Fruit fly (Drosophila melanogaster) whole organism, embryonic: ENCODE measurements around the gene CG1231.

Experiments
- CG11398 ChIP-seq: fragments of 200-800 bp; sonication (Bioruptor generic); optimal IDR thresholded peaks from 2 replicates; lab custom pipeline; 2016; ENCODE audit warnings: missing biosample characterization, missing genetic modification characterization
- CG1233 ChIP-seq: fragments of 200-800 bp; sonication (Bioruptor generic); optimal IDR thresholded peaks from 4 replicates; lab custom pipeline; 2018; ENCODE audit warnings: missing biosample characterization, mild to moderate bottlenecking, missing genetic modification characterization
- CG13123 ChIP-seq: fragments of 200-800 bp; sonication (Bioruptor generic); optimal IDR thresholded peaks from 2 replicates; lab custom pipeline; 2016; ENCODE audit warnings: missing biosample characterization, missing genetic modification characterization
- CG13624 ChIP-seq: fragments of 200-800 bp; sonication (Bioruptor generic); optimal IDR thresholded peaks from 2 replicates; lab custom pipeline; 2016; ENCODE audit warnings: missing biosample characterization, missing genetic modification characterization
- CG14441 ChIP-seq: fragments of 200-800 bp; sonication (Bioruptor generic); IDR thresholded peaks from 2 replicates; pipeline ENCODE4 v1.3.6; 2022; ENCODE audit warnings: missing biosample characterization, missing genetic modification characterization
- CG14860 ChIP-seq: fragments of 200-800 bp; sonication (Bioruptor generic); IDR thresholded peaks from 3 replicates; pipeline ENCODE4 v1.3.6; 2022; ENCODE audit warnings: missing biosample characterization, missing genetic modification characterization; ENCODE audit not compliant: partially characterized antibody
- CG14965 ChIP-seq: fragments of 200-800 bp; sonication (Bioruptor generic); optimal IDR thresholded peaks from 2 replicates; lab custom pipeline; 2016; ENCODE audit warnings: missing biosample characterization, missing genetic modification characterization, borderline replicate concordance
- CG15479 ChIP-seq: fragments of 200-800 bp; sonication (Bioruptor generic); optimal IDR thresholded peaks from 3 replicates; lab custom pipeline; 2019; ENCODE audit warnings: missing biosample characterization, mild to moderate bottlenecking, missing genetic modification characterization, moderate library complexity
- CG1647 ChIP-seq: fragments of 200-800 bp; sonication (Bioruptor generic); optimal IDR thresholded peaks from 3 replicates; lab custom pipeline; 2016; ENCODE audit warnings: missing biosample characterization, missing genetic modification characterization
- CG17186 ChIP-seq: fragments of 200-800 bp; sonication (Bioruptor generic); optimal IDR thresholded peaks from 3 replicates; lab custom pipeline; 2017; ENCODE audit warnings: missing biosample characterization, missing genetic modification reagents, missing genetic modification characterization
- CG30431 ChIP-seq: fragments of 200-800 bp; sonication (Bioruptor generic); optimal IDR thresholded peaks from 2 replicates; lab custom pipeline; 2017; ENCODE audit warnings: missing biosample characterization, missing genetic modification characterization
- CG42726 ChIP-seq: fragments of 200-800 bp; sonication (Bioruptor generic); IDR thresholded peaks from 2 replicates; pipeline ENCODE4 v1.3.6; 2022; ENCODE audit warnings: missing biosample characterization, missing genetic modification characterization; ENCODE audit not compliant: partially characterized antibody
- CG4617 ChIP-seq: fragments of 200-800 bp; sonication (Bioruptor generic); optimal IDR thresholded peaks from 3 replicates; lab custom pipeline; 2016; ENCODE audit warnings: missing biosample characterization, missing genetic modification characterization, borderline replicate concordance
- CG6791 ChIP-seq: fragments of 200-800 bp; sonication (Bioruptor generic); IDR thresholded peaks from 3 replicates; pipeline ENCODE4 v1.3.6; 2022; ENCODE audit warnings: missing biosample characterization, missing genetic modification characterization; ENCODE audit not compliant: partially characterized antibody
- CG8290 ChIP-seq, 3 experiments: fragments of 200-800 bp; sonication (Bioruptor generic); optimal IDR thresholded peaks; 2 replicates each; lab custom pipeline; 2016 to 2019; ENCODE audit warnings: missing biosample characterization in 3 of 3, missing genetic modification characterization in 3 of 3, mild to moderate bottlenecking in 2 of 3, moderate library complexity in 1 of 3
- CkIIα-i1 ChIP-seq: fragments of 200-800 bp; sonication (Bioruptor generic); IDR thresholded peaks from 2 replicates; pipeline ENCODE4 v1.3.6; 2022; ENCODE audit warnings: missing biosample characterization, missing genetic modification characterization
- CoRest ChIP-seq: fragments of 200-800 bp; sonication (Bioruptor generic); optimal IDR thresholded peaks from 3 replicates; lab custom pipeline; 2018; ENCODE audit warnings: missing biosample characterization, mild to moderate bottlenecking, missing genetic modification characterization, moderate library complexity
- CrebB ChIP-seq: fragments of 200-800 bp; sonication (Bioruptor generic); optimal IDR thresholded peaks from 3 replicates; lab custom pipeline; 2018; ENCODE audit warnings: missing biosample characterization, mild to moderate bottlenecking, missing genetic modification characterization
- Dek ChIP-seq: fragments of 200-800 bp; sonication (Bioruptor generic); optimal IDR thresholded peaks from 3 replicates; lab custom pipeline; 2019; ENCODE audit warnings: missing biosample characterization, mild to moderate bottlenecking, missing genetic modification characterization, moderate library complexity
- Dp ChIP-seq: fragments of 200-800 bp; sonication (Bioruptor generic); optimal IDR thresholded peaks from 2 replicates; lab custom pipeline; 2018; ENCODE audit warnings: missing biosample characterization, mild to moderate bottlenecking, missing genetic modification characterization, moderate library complexity
- Eip74EF ChIP-seq, 2 experiments: fragments of 200-800 bp in 1 of 2; fragments of >200 bp in 1 of 2; sonication (Bioruptor generic) in 1 of 2; optimal IDR thresholded peaks; 2 replicates each; lab custom pipeline; 2017 to 2019; ENCODE audit warnings: missing biosample characterization in 2 of 2, missing genetic modification characterization in 2 of 2, mild to moderate bottlenecking in 1 of 2, moderate library complexity in 1 of 2
- Ets65A ChIP-seq: fragments of 200-800 bp; sonication (Bioruptor generic); peaks from one replicate; lab custom pipeline; 2016; ENCODE audit warnings: missing biosample characterization, missing genetic modification characterization
- Ets97D ChIP-seq: fragments of 200-800 bp; sonication (Bioruptor generic); optimal IDR thresholded peaks from 3 replicates; lab custom pipeline; 2016; ENCODE audit warnings: missing biosample characterization, missing genetic modification characterization
- Fer3 ChIP-seq: fragments of 200-800 bp; sonication (Bioruptor generic); optimal IDR thresholded peaks from 2 replicates; lab custom pipeline; 2018; ENCODE audit warnings: missing biosample characterization, mild to moderate bottlenecking, missing genetic modification characterization, moderate library complexity
- Hr39 ChIP-seq: fragments of >200 bp; optimal IDR thresholded peaks from 2 replicates; lab custom pipeline; 2017
- Mrtf ChIP-seq: fragments of 200-800 bp; sonication (Bioruptor generic); IDR thresholded peaks from 3 replicates; pipeline ENCODE4 v1.3.6; 2022; ENCODE audit warnings: missing biosample characterization, missing genetic modification characterization
- NFAT ChIP-seq: fragments of 200-800 bp; sonication (Bioruptor generic); IDR thresholded peaks from 2 replicates; pipeline ENCODE4 v1.3.6; 2022; ENCODE audit warnings: missing biosample characterization, missing genetic modification characterization
- Oaz ChIP-seq: fragments of 200-800 bp; sonication (Bioruptor generic); IDR thresholded peaks from 2 replicates; pipeline ENCODE4 v1.3.6; 2022; ENCODE audit warnings: missing biosample characterization, missing genetic modification characterization
- Ptx1 ChIP-seq: fragments of 200-800 bp; sonication (Bioruptor generic); IDR thresholded peaks from 2 replicates; pipeline ENCODE4 v1.3.6; 2022; ENCODE audit warnings: missing biosample characterization, missing genetic modification characterization
- Side ChIP-seq: fragments of 200-800 bp; sonication (Bioruptor generic); optimal IDR thresholded peaks from 2 replicates; lab custom pipeline; 2016; ENCODE audit warnings: missing biosample characterization, missing genetic modification characterization
- Spps ChIP-seq: fragments of 200-800 bp; sonication (Bioruptor generic); optimal IDR thresholded peaks from 2 replicates; lab custom pipeline; 2018; ENCODE audit warnings: missing biosample characterization, mild to moderate bottlenecking, missing genetic modification characterization
- ap ChIP-seq: fragments of 200-800 bp; sonication (Bioruptor generic); IDR thresholded peaks from 2 replicates; pipeline ENCODE4 v1.3.6; 2022; ENCODE audit warnings: missing biosample characterization, missing genetic modification characterization
- bab2 ChIP-seq: fragments of 200-800 bp; sonication (Bioruptor generic); optimal IDR thresholded peaks from 2 replicates; lab custom pipeline; 2016; ENCODE audit warnings: missing biosample characterization, missing genetic modification characterization
- bsh ChIP-seq, 2 experiments: fragments of 200-800 bp; sonication (Bioruptor generic); optimal IDR thresholded peaks; 2 replicates each; lab custom pipeline; 2017 to 2018; ENCODE audit warnings: mild to moderate bottlenecking in 2 of 2, missing biosample characterization in 2 of 2, missing genetic modification characterization in 2 of 2, moderate library complexity in 1 of 2
- disco-r ChIP-seq: fragments of 200-800 bp; sonication (Bioruptor generic); optimal IDR thresholded peaks from 2 replicates; lab custom pipeline; 2016; ENCODE audit warnings: missing biosample characterization, missing genetic modification characterization
- esg ChIP-seq: fragments of 200-800 bp; sonication (Bioruptor generic); conservative IDR thresholded peaks from 2 replicates; pipeline ENCODE4 v1.3.6; 2022; ENCODE audit warnings: missing biosample characterization, missing genetic modification characterization
- eve ChIP-seq, 2 experiments: fragments of >200 bp; optimal IDR thresholded peaks; 2 replicates each; lab custom pipeline; 2017; ENCODE audit warnings: missing biosample characterization in 2 of 2, missing genetic modification characterization in 2 of 2
- her ChIP-seq: fragments of 200-800 bp; sonication (Bioruptor generic); optimal IDR thresholded peaks from 2 replicates; lab custom pipeline; 2016; ENCODE audit warnings: missing biosample characterization, missing genetic modification characterization
- ken ChIP-seq: fragments of 200-800 bp; sonication (Bioruptor generic); IDR thresholded peaks from 3 replicates; pipeline ENCODE4 v1.3.6; 2022; ENCODE audit warnings: missing biosample characterization, missing genetic modification characterization
- kni ChIP-seq: fragments of 200-800 bp; sonication (Bioruptor generic); optimal IDR thresholded peaks from 3 replicates; lab custom pipeline; 2017; ENCODE audit warnings: mild to moderate bottlenecking, missing biosample characterization, missing genetic modification reagents, missing genetic modification characterization
- lov ChIP-seq, 2 experiments: fragments of 200-800 bp in 1 of 2; fragments of >200 bp in 1 of 2; sonication (Bioruptor generic) in 1 of 2; IDR thresholded peaks in 1 of 2; optimal IDR thresholded peaks in 1 of 2; 2 replicates in 1 of 2; 3 replicates in 1 of 2; pipeline versions ENCODE4 v1.3.6 to Lab custom; 2017 to 2022; ENCODE audit warnings: missing biosample characterization in 1 of 2, missing genetic modification characterization in 1 of 2
- maf-S ChIP-seq: fragments of 200-800 bp; sonication (Bioruptor generic); optimal IDR thresholded peaks from 2 replicates; lab custom pipeline; 2016; ENCODE audit warnings: missing biosample characterization, missing genetic modification characterization
- mam ChIP-seq: fragments of 200-800 bp; sonication (Bioruptor generic); optimal IDR thresholded peaks from 3 replicates; lab custom pipeline; 2016; ENCODE audit warnings: missing biosample characterization, missing genetic modification characterization
- sens ChIP-seq: fragments of 200-800 bp; sonication (Bioruptor generic); peaks from one replicate; lab custom pipeline; 2016; ENCODE audit warnings: missing biosample characterization, missing genetic modification characterization
- slbo ChIP-seq: fragments of 200-800 bp; sonication (Bioruptor generic); IDR thresholded peaks from 2 replicates; pipeline ENCODE4 v1.3.6; 2022; ENCODE audit warnings: missing biosample characterization, missing genetic modification characterization
- sna ChIP-seq: fragments of 200-800 bp; sonication (Bioruptor generic); IDR thresholded peaks from 2 replicates; pipeline ENCODE4 v1.3.6; 2022; ENCODE audit warnings: missing biosample characterization, missing genetic modification characterization; ENCODE audit not compliant: partially characterized antibody
- trh ChIP-seq: fragments of 200-800 bp; sonication (Bioruptor generic); optimal IDR thresholded peaks from 2 replicates; lab custom pipeline; 2016; ENCODE audit warnings: missing biosample characterization, missing genetic modification characterization
- wdn ChIP-seq: fragments of 200-800 bp; sonication (Bioruptor generic); IDR thresholded peaks from 2 replicates; pipeline ENCODE4 v1.3.6; 2022; ENCODE audit warnings: missing biosample characterization, missing genetic modification characterization

Gene CG1231

DNA sequence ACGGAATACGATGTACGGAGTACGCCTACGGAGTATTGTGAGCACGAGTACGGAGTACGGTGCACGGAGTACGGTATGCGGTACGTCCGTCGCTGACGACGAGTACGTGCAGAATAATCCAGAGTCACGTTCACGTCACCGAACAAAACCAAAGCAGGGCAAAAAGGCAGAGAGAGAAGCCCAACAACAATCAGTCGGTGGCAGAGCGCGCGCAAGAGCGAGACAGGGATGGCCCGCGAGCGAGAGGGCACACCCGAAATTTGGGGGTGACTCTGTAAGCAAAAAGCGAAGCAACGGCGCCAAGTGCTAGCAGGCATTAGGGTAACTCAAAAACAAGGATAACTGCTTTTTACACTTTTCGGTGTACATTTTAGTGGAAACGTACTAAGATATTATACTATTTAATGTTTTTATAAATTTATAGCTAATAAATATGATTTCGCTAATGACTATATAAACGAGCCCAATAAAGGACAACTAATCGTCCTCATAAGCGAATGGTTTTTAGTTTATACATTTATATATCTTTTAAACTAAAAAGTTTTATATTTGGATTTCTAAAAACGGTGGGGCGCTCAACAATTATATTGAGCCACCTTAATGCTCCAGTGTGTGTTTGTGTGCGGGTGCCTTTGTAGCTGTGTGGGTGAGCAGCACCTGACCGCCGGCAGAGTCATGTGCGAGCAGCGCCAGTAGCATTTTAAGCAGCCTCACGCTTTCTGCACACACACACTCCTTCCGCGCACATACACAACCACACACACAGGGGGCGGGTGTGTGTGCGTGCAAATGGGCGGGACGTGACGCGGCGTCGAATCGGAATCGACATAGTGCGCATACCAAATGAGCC, 21.2 kb downstream of the CG1231 start (continued):
- TF ChIP-seq Dp (peak; percentile 13), Ets65A (GFP tag; lab: Kevin White, UChicago) (no peak), CG13123 (peak; percentile 66), Hr39 (lab: Kevin White, UChicago) (no peak), sna (GFP tag; lab: Robert Waterston, UW) (no peak), NFAT (GFP tag; lab: Robert Waterston, UW) (no peak), CG1647 (GFP tag; lab: Kevin White, UChicago) (no peak), CG14860 (GFP tag; lab: Robert Waterston, UW) (0 out of 3 replicates have a peak, but pooled peaks have one; percentile 3), CoRest (tag; lab: Kevin White, UChicago) (peak; percentile 91), CG14441 (GFP tag; lab: Robert Waterston, UW) (peak; percentile 63; the same call in 1 of the 2 replicates), Eip74EF (GFP tag; optimal IDR thresholded peaks at IDR 0.05; lab: Kevin White, UChicago) (peak in 1 of 2 experiments; percentile 91), slbo (GFP tag; lab: Robert Waterston, UW) (peak; percentile 75), CG42726 (no peak), CG13624 (GFP tag; lab: Kevin White, UChicago) (no peak), CG14965 (GFP tag; lab: Kevin White, UChicago) (no peak), mam (no peak), Ptx1 (GFP tag; lab: Robert Waterston, UW) (peak; percentile 66), maf-S (GFP tag; lab: Kevin White, UChicago) (no peak), bab2 (GFP tag; lab: Kevin White, UChicago) (peak; percentile 9), Mrtf (GFP tag; lab: Robert Waterston, UW) (peak; percentile 38; the same call in 1 of the 3 replicates), Ets97D (GFP tag; lab: Kevin White, UChicago) (no peak), bsh (GFP tag; optimal IDR thresholded peaks at IDR 0.05; lab: Kevin White, UChicago) (peak in 1 of 2 experiments; percentile 94), Dek (tag; lab: Kevin White, UChicago) (peak; percentile 90), wdn (GFP tag; lab: Robert Waterston, UW) (peak; percentile 60), ap (GFP tag; lab: Robert Waterston, UW) (peak; percentile 74), Fer3 (tag; lab: Kevin White, UChicago) (peak; percentile 87), CG30431 (peak; percentile 79), her (no peak), sens (GFP tag; lab: Kevin White, UChicago) (peak; percentile 82), CG8290 (GFP tag; optimal IDR thresholded peaks at IDR 0.05; lab: Kevin White, UChicago) (peak; percentile 9), CG8290 (tag; optimal IDR thresholded peaks at IDR 0.05; lab: Kevin White, UChicago) (peak in 1 of 2 experiments; percentile 19), CrebB (tag; lab: Kevin White, UChicago) (peak; percentile 76), CG6791 (no peak), eve (GFP tag; optimal IDR thresholded peaks at IDR 0.05; lab: Kevin White, UChicago) (no peak), Oaz (GFP tag; lab: Robert Waterston, UW) (no peak; the same call in 1 of the 2 replicates), CG4617 (GFP tag; lab: Kevin White, UChicago) (peak; percentile 35), ken (peak; percentile 65; the same call in 2 of the 3 replicates), CG1233 (GFP tag; lab: Kevin White, UChicago) (peak; percentile 99), CG17186 (peak; percentile 22), CG15479 (no peak), Side (GFP tag; lab: Kevin White, UChicago) (no peak), lov (optimal IDR thresholded peaks at IDR 0.05; lab: Kevin White, UChicago) (no peak), lov (GFP tag; IDR thresholded peaks at IDR 0.05; lab: Robert Waterston, UW) (no peak), esg (peak; percentile 65; the same call in 1 of the 2 replicates), kni (peak; percentile 26), trh (GFP tag; lab: Kevin White, UChicago) (peak; percentile 33), Spps (tag; lab: Kevin White, UChicago) (peak; percentile 86), CkIIα-i1 (GFP tag; lab: Robert Waterston, UW) (no peak), CG11398 (GFP tag; lab: Kevin White, UChicago) (no peak), disco-r (GFP tag; lab: Kevin White, UChicago) (no peak)
